Fruit fly (Drosophila melanogaster): ENCODE data around the gene agt.

DNA sequence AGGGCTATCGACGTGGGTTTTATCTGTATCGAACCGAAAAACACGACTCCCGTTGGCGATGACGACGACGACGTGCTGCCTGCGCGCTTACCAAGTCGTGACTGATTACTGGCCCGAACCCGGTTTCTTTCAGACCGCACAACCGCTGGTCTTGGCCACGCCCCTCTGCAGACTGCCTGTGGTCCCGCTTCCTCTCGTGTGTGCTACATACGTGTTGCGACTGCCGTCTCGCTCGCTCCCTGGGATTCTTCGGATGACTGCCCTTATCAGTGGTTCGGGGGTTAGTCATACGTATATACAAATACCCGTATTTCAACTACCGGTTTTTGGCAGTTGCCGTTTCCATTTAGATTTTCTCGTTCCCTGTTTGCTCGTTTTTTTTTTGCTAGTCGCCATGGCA lies 18.6 kb upstream of the agt start, which contains the start of gene lab:
- no peak for TF ChIP-seq CG8478 (optimal IDR thresholded peaks at IDR 0.05)
- TF ChIP-seq CTCF (optimal IDR thresholded peaks at IDR 0.05), result peak in 1 of 2 experiments; percentile 18

All from S2 (cell line).